Fruit fly (Drosophila melanogaster): ENCODE measurements around the gene CG1529.

- TF ChIP-seq CG10267 (tag; optimal IDR thresholded peaks at IDR 0.05) (no peak), az2 (GFP tag; optimal IDR thresholded peaks at IDR 0.05) (no peak), gem (tag; optimal IDR thresholded peaks at IDR 0.05) (no peak), CG8944 (GFP tag; optimal IDR thresholded peaks at IDR 0.05) (no peak), CG10431 (GFP tag; optimal IDR thresholded peaks at IDR 0.05) (no peak), CG7928 (GFP tag; optimal IDR thresholded peaks at IDR 0.05) (no peak), Nf-YC (tag; optimal IDR thresholded peaks at IDR 0.05) (no peak), CG10366 (GFP tag; IDR thresholded peaks at IDR 0.05) (no peak)
These were observed 14.2 kb downstream of the CG1529 start for dm6 chrX:21017568-21017967.

Measured in whole organism, embryonic.